Fruit fly (Drosophila melanogaster): Measurements from ENCODE around the gene SclB.

Gene SclB

dm6 chr2L:16820993-16821392 is 16.8 kb upstream of the SclB start, which contains the start of gene CG13280:
Gene CG13280, minus strand, starts transcription at chr2L:16821093.
- TF ChIP-seq Vsx2 (GFP tag; optimal IDR thresholded peaks at IDR 0.05; ENCODE audit: partially characterized antibody) (no peak), CG32264 (GFP tag; optimal IDR thresholded peaks at IDR 0.05) (no peak)

- no peak for TF ChIP-seq dsf (GFP tag; optimal IDR thresholded peaks at IDR 0.05; ENCODE audit: borderline replicate concordance)
- no peak for TF ChIP-seq GATAd (GFP tag; optimal IDR thresholded peaks at IDR 0.05)
- no peak for TF ChIP-seq foxo (GFP tag; optimal IDR thresholded peaks at IDR 0.05)
- TF ChIP-seq fru (GFP tag; optimal IDR thresholded peaks at IDR 0.05), result no peak
- peak; percentile 24 for TF ChIP-seq woc (GFP tag; optimal IDR thresholded peaks at IDR 0.05)
- TF ChIP-seq Hr78 (GFP tag; optimal IDR thresholded peaks at IDR 0.05), result no peak
- no peak for TF ChIP-seq lola (GFP tag; optimal IDR thresholded peaks at IDR 0.05)
- no peak for TF ChIP-seq Abd-B (GFP tag; optimal IDR thresholded peaks at IDR 0.05)
- no peak for TF ChIP-seq OdsH (GFP tag; optimal IDR thresholded peaks at IDR 0.05)
- TF ChIP-seq h (GFP tag; optimal IDR thresholded peaks at IDR 0.05), result no peak
- no peak for TF ChIP-seq pan (optimal IDR thresholded peaks at IDR 0.05)
- peak; percentile 72 for TF ChIP-seq N (GFP tag; optimal IDR thresholded peaks at IDR 0.05)
- TF ChIP-seq Vsx2 (GFP tag; optimal IDR thresholded peaks at IDR 0.05; ENCODE audit: partially characterized antibody), result no peak
- TF ChIP-seq CrebA (GFP tag; optimal IDR thresholded peaks at IDR 0.05; ENCODE audit: borderline replicate concordance), result no peak
These were observed 12.9 kb upstream of the SclB start, which contains the start of gene Cse1 for dm6 chr2L:16824905-16825333. Gene Cse1, minus strand, starts transcription at chr2L:16825207.

dm6 chr2L:16826872-16827506 is 10.8 kb upstream of the SclB start, which contains the start of gene AspRS-m:
Gene AspRS-m, plus strand, starts transcription at chr2L:16827078.
- TF ChIP-seq N (GFP tag; optimal IDR thresholded peaks at IDR 0.05), result peak; percentile 52
- TF ChIP-seq Rel (GFP tag; optimal IDR thresholded peaks at IDR 0.05), result no peak
- TF ChIP-seq Rel (tag; optimal IDR thresholded peaks at IDR 0.05), result no peak
- peak; percentile 16 for TF ChIP-seq h (GFP tag; optimal IDR thresholded peaks at IDR 0.05)
- TF ChIP-seq Hr78 (GFP tag; optimal IDR thresholded peaks at IDR 0.05), result no peak

dm6 chr2L:16834402-16834801 is 3.4 kb upstream of the SclB start, which contains the start of gene CG13282:
Gene CG13282, minus strand, starts transcription at chr2L:16834502.
- no peak for TF ChIP-seq Dfd (GFP tag; optimal IDR thresholded peaks at IDR 0.05)
- no peak for TF ChIP-seq fru (GFP tag; optimal IDR thresholded peaks at IDR 0.05)
- TF ChIP-seq Myc (optimal IDR thresholded peaks at IDR 0.05), result no peak
- no peak for TF ChIP-seq tai (GFP tag; optimal IDR thresholded peaks at IDR 0.05)
- TF ChIP-seq HLH106 (tag; optimal IDR thresholded peaks at IDR 0.05), result no peak
- no peak for TF ChIP-seq psq (GFP tag; optimal IDR thresholded peaks at IDR 0.05)
- no peak for TF ChIP-seq Abd-B (GFP tag; optimal IDR thresholded peaks at IDR 0.05)
- TF ChIP-seq GATAd (GFP tag; optimal IDR thresholded peaks at IDR 0.05), result no peak
- no peak for TF ChIP-seq sv (GFP tag; optimal IDR thresholded peaks at IDR 0.05)
- no peak for TF ChIP-seq Jra (GFP tag; optimal IDR thresholded peaks at IDR 0.05)
- no peak for TF ChIP-seq Hnf4 (GFP tag; optimal IDR thresholded peaks at IDR 0.05)
- no peak for TF ChIP-seq Dif (GFP tag; optimal IDR thresholded peaks at IDR 0.05; ENCODE audit: partially characterized antibody)
- TF ChIP-seq CG9705 (GFP tag; optimal IDR thresholded peaks at IDR 0.05), result no peak
- no peak for TF ChIP-seq h (GFP tag; optimal IDR thresholded peaks at IDR 0.05)
- TF ChIP-seq dmrt93B (GFP tag; optimal IDR thresholded peaks at IDR 0.05), result no peak
- no peak for TF ChIP-seq Sp1 (GFP tag; optimal IDR thresholded peaks at IDR 0.05)
- TF ChIP-seq usp (GFP tag; optimal IDR thresholded peaks at IDR 0.05), result no peak
- TF ChIP-seq woc (GFP tag; optimal IDR thresholded peaks at IDR 0.05), result no peak
- no peak for TF ChIP-seq brk (GFP tag; optimal IDR thresholded peaks at IDR 0.05)

dm6 chr2L:16837158-16837557 is 614 bp upstream of the SclB start, which contains the start of gene Nepl9:
Gene Nepl9, minus strand, starts transcription at chr2L:16837258.
- TF ChIP-seq lola (GFP tag; optimal IDR thresholded peaks at IDR 0.05) (no peak), foxo (GFP tag; optimal IDR thresholded peaks at IDR 0.05) (no peak), CrebA (GFP tag; optimal IDR thresholded peaks at IDR 0.05; ENCODE audit: borderline replicate concordance) (no peak), Dif (GFP tag; optimal IDR thresholded peaks at IDR 0.05; ENCODE audit: partially characterized antibody) (no peak), h (GFP tag; optimal IDR thresholded peaks at IDR 0.05) (no peak), rgr (GFP tag; optimal IDR thresholded peaks at IDR 0.05) (no peak), N (GFP tag; optimal IDR thresholded peaks at IDR 0.05) (no peak), fru (GFP tag; optimal IDR thresholded peaks at IDR 0.05) (no peak), CG32264 (GFP tag; optimal IDR thresholded peaks at IDR 0.05) (no peak), Mio (GFP tag; optimal IDR thresholded peaks at IDR 0.05) (no peak), psq (GFP tag; optimal IDR thresholded peaks at IDR 0.05) (no peak), OdsH (GFP tag; optimal IDR thresholded peaks at IDR 0.05) (no peak), Sp1 (GFP tag; optimal IDR thresholded peaks at IDR 0.05) (no peak), Jra (GFP tag; optimal IDR thresholded peaks at IDR 0.05) (no peak), tai (GFP tag; optimal IDR thresholded peaks at IDR 0.05) (no peak), dmrt93B (GFP tag; optimal IDR thresholded peaks at IDR 0.05) (no peak)

All from whole organism, wandering third instar larva.